Fruit fly (Drosophila melanogaster) whole organism, embryonic: ENCODE measurements around the gene fz.

Source experiments
- Awh ChIP-seq: fragments of 200-800 bp; sonication (Bioruptor generic); IDR thresholded peaks from 2 replicates; pipeline ENCODE4, ENCODE4 v1.3.6; 2022; ENCODE audit warnings: missing biosample characterization, missing genetic modification characterization
- B-H1 ChIP-seq: fragments of 200-800 bp; sonication (Bioruptor generic); IDR thresholded peaks from 3 replicates; pipeline ENCODE4 v1.3.6; 2022; ENCODE audit warnings: missing biosample characterization, missing genetic modification characterization
- CG10321 ChIP-seq: fragments of 200-800 bp; sonication (Bioruptor generic); IDR thresholded peaks from 2 replicates; pipeline ENCODE4 v1.3.6; 2022; ENCODE audit warnings: missing biosample characterization, missing genetic modification characterization
- CG10979 ChIP-seq: fragments of 200-800 bp; sonication (Bioruptor generic); optimal IDR thresholded peaks from 2 replicates; lab custom pipeline; 2018; ENCODE audit warnings: missing biosample characterization, mild to moderate bottlenecking, missing genetic modification characterization, moderate library complexity
- CG11696 ChIP-seq: fragments of 200-800 bp; sonication (Bioruptor generic); IDR thresholded peaks from 2 replicates; pipeline ENCODE4 v1.3.6; 2022; ENCODE audit warnings: missing biosample characterization, missing genetic modification characterization
- CG12236 ChIP-seq: fragments of 200-800 bp; sonication (Bioruptor generic); optimal IDR thresholded peaks from 2 replicates; lab custom pipeline; 2016; ENCODE audit warnings: missing biosample characterization, missing genetic modification characterization
- CG12942 ChIP-seq: fragments of 200-800 bp; sonication (Bioruptor generic); optimal IDR thresholded peaks from 3 replicates; lab custom pipeline; 2016; ENCODE audit warnings: missing biosample characterization, missing genetic modification characterization
- CG14441 ChIP-seq: fragments of 200-800 bp; sonication (Bioruptor generic); IDR thresholded peaks from 2 replicates; pipeline ENCODE4 v1.3.6; 2022; ENCODE audit warnings: missing biosample characterization, missing genetic modification characterization
- CG14667 ChIP-seq: fragments of 200-800 bp; sonication (Bioruptor generic); IDR thresholded peaks from 2 replicates; pipeline ENCODE4 v1.3.6; 2022; ENCODE audit warnings: missing biosample characterization, missing genetic modification characterization
- CG2129 ChIP-seq: fragments of 200-800 bp; sonication (Bioruptor generic); IDR thresholded peaks from 2 replicates; pipeline ENCODE4 v1.3.6; 2022; ENCODE audit warnings: missing biosample characterization, missing genetic modification characterization; ENCODE audit not compliant: partially characterized antibody
- CG3995 ChIP-seq: fragments of 200-800 bp; sonication (Bioruptor generic); optimal IDR thresholded peaks from 3 replicates; lab custom pipeline; 2016; ENCODE audit warnings: missing biosample characterization, missing genetic modification characterization
- CG43689 ChIP-seq: fragments of 200-800 bp; sonication (Bioruptor generic); IDR thresholded peaks from 2 replicates; pipeline ENCODE4 v1.3.6; 2022; ENCODE audit warnings: missing biosample characterization, missing genetic modification characterization
- CG4730 ChIP-seq: fragments of 200-800 bp; sonication (Bioruptor generic); IDR thresholded peaks from 2 replicates; pipeline ENCODE4 v1.3.6; 2022; ENCODE audit warnings: missing biosample characterization, missing genetic modification characterization
- CG6254 ChIP-seq: fragments of 200-800 bp; sonication (Bioruptor generic); optimal IDR thresholded peaks from 3 replicates; lab custom pipeline; 2017; ENCODE audit warnings: mild to moderate bottlenecking, missing biosample characterization, missing genetic modification reagents, missing genetic modification characterization
- CG6765 ChIP-seq: fragments of 200-800 bp; sonication (Bioruptor generic); optimal IDR thresholded peaks from 3 replicates; lab custom pipeline; 2017; ENCODE audit warnings: missing biosample characterization, mild to moderate bottlenecking, missing genetic modification characterization
- CG8290 ChIP-seq, 3 experiments: fragments of 200-800 bp; sonication (Bioruptor generic); optimal IDR thresholded peaks; 2 replicates each; lab custom pipeline; 2016 to 2019; ENCODE audit warnings: missing biosample characterization in 3 of 3, missing genetic modification characterization in 3 of 3, mild to moderate bottlenecking in 2 of 3, moderate library complexity in 1 of 3
- CG8924 ChIP-seq: fragments of 200-800 bp; optimal IDR thresholded peaks from 3 replicates; lab custom pipeline; 2019; ENCODE audit warnings: missing biosample characterization, mild to moderate bottlenecking, missing genetic modification characterization, moderate library complexity
- CHES-1-like ChIP-seq: fragments of 200-800 bp; sonication (Bioruptor generic); optimal IDR thresholded peaks from 2 replicates; lab custom pipeline; 2016; ENCODE audit warnings: missing biosample characterization, missing genetic modification characterization
- Chrac-16 ChIP-seq: fragments of 200-800 bp; sonication (Bioruptor generic); optimal IDR thresholded peaks from 3 replicates; lab custom pipeline; 2016; ENCODE audit warnings: missing biosample characterization, missing genetic modification characterization
- D19B ChIP-seq: fragments of 200-800 bp; sonication (Bioruptor generic); optimal IDR thresholded peaks from 2 replicates; lab custom pipeline; 2017; ENCODE audit warnings: missing biosample characterization, mild to moderate bottlenecking, missing genetic modification characterization
- Fer3 ChIP-seq: fragments of 200-800 bp; sonication (Bioruptor generic); optimal IDR thresholded peaks from 2 replicates; lab custom pipeline; 2018; ENCODE audit warnings: missing biosample characterization, mild to moderate bottlenecking, missing genetic modification characterization, moderate library complexity
- HLH3B ChIP-seq: fragments of 200-800 bp; sonication (Bioruptor generic); IDR thresholded peaks from 2 replicates; pipeline ENCODE4 v1.3.6; 2022; ENCODE audit warnings: missing biosample characterization, missing genetic modification characterization
- Hr39 ChIP-seq: fragments of >200 bp; optimal IDR thresholded peaks from 2 replicates; lab custom pipeline; 2017
- Mrtf ChIP-seq: fragments of 200-800 bp; sonication (Bioruptor generic); IDR thresholded peaks from 3 replicates; pipeline ENCODE4 v1.3.6; 2022; ENCODE audit warnings: missing biosample characterization, missing genetic modification characterization
- Oaz ChIP-seq: fragments of 200-800 bp; sonication (Bioruptor generic); IDR thresholded peaks from 2 replicates; pipeline ENCODE4 v1.3.6; 2022; ENCODE audit warnings: missing biosample characterization, missing genetic modification characterization
- Opbp ChIP-seq: fragments of 200-800 bp; sonication (Bioruptor generic); IDR thresholded peaks from 3 replicates; pipeline ENCODE4 v1.3.6; 2022; ENCODE audit warnings: missing biosample characterization, missing genetic modification characterization; ENCODE audit not compliant: partially characterized antibody
- Rfx ChIP-seq: fragments of 200-800 bp; sonication (Bioruptor generic); IDR thresholded peaks from 2 replicates; pipeline ENCODE4 v1.3.6; 2022; ENCODE audit warnings: missing biosample characterization, missing genetic modification characterization
- Sox102F ChIP-seq: fragments of 200-800 bp; sonication (Bioruptor generic); optimal IDR thresholded peaks from 2 replicates; lab custom pipeline; 2018; ENCODE audit warnings: missing biosample characterization, mild to moderate bottlenecking, missing genetic modification characterization, moderate library complexity
- Stat92E ChIP-seq, 3 experiments: fragments of >200 bp in 2 of 3; fragments of 200-800 bp in 1 of 3; sonication (Bioruptor generic) in 1 of 3; optimal IDR thresholded peaks; 2 replicates each; lab custom pipeline; 2017 to 2019; ENCODE audit warnings: missing biosample characterization in 3 of 3, missing genetic modification characterization in 3 of 3, mild to moderate bottlenecking in 1 of 3, moderate library complexity in 1 of 3
- Trl ChIP-seq, 3 experiments: fragments of >200 bp in 2 of 3; fragments of 200-800 bp in 1 of 3; sonication (Bioruptor generic) in 1 of 3; optimal IDR thresholded peaks; 2 replicates in 1 of 3; 3 replicates in 2 of 3; lab custom pipeline; 2016 to 2017; ENCODE audit warnings: missing biosample characterization in 1 of 3, missing genetic modification characterization in 1 of 3
- YL-1 ChIP-seq: fragments of 200-800 bp; sonication (Bioruptor generic); optimal IDR thresholded peaks from 3 replicates; lab custom pipeline; 2017; ENCODE audit warnings: missing biosample characterization, mild to moderate bottlenecking, missing genetic modification characterization
- ash1 ChIP-seq: fragments of 200-800 bp; sonication (Bioruptor generic); optimal IDR thresholded peaks from 2 replicates; lab custom pipeline; 2018; ENCODE audit warnings: missing biosample characterization, mild to moderate bottlenecking, missing genetic modification characterization
- chm ChIP-seq: fragments of 200-800 bp; sonication (Bioruptor generic); IDR thresholded peaks from 2 replicates; pipeline ENCODE4 v1.3.6; 2022; ENCODE audit warnings: missing biosample characterization, missing genetic modification characterization
- dmrt11E ChIP-seq: fragments of 200-800 bp; sonication (Bioruptor generic); optimal IDR thresholded peaks from 3 replicates; lab custom pipeline; 2018; ENCODE audit warnings: missing biosample characterization, mild to moderate bottlenecking, missing genetic modification characterization, moderate library complexity
- eyg ChIP-seq: fragments of 200-800 bp; sonication (Bioruptor generic); optimal IDR thresholded peaks from 3 replicates; lab custom pipeline; 2016; ENCODE audit warnings: missing biosample characterization, missing genetic modification characterization
- fd3F ChIP-seq: fragments of 200-800 bp; sonication (Bioruptor generic); optimal IDR thresholded peaks from 2 replicates; lab custom pipeline; 2018; ENCODE audit warnings: missing biosample characterization, mild to moderate bottlenecking, missing genetic modification characterization, moderate library complexity
- gfzf ChIP-seq: fragments of 200-800 bp; sonication (Bioruptor generic); optimal IDR thresholded peaks from 2 replicates; lab custom pipeline; 2016; ENCODE audit warnings: missing biosample characterization, mild to moderate bottlenecking, missing genetic modification characterization, moderate library complexity
- gsb ChIP-seq: fragments of 200-800 bp; sonication (Bioruptor generic); IDR thresholded peaks from 2 replicates; pipeline ENCODE4 v1.3.6; 2022; ENCODE audit warnings: missing biosample characterization, missing genetic modification characterization
- hkb ChIP-seq, 2 experiments: fragments of 200-800 bp in 1 of 2; fragments of >200 bp in 1 of 2; sonication (Bioruptor generic) in 1 of 2; IDR thresholded peaks in 1 of 2; optimal IDR thresholded peaks in 1 of 2; 2 replicates each; pipeline versions ENCODE4 v1.3.6 to Lab custom; 2017 to 2022; ENCODE audit warnings: missing biosample characterization in 1 of 2, missing genetic modification characterization in 1 of 2
- onecut ChIP-seq: fragments of 200-800 bp; sonication (Bioruptor generic); IDR thresholded peaks from 2 replicates; pipeline ENCODE4 v1.3.6; 2022; ENCODE audit warnings: missing biosample characterization, missing genetic modification characterization
- run ChIP-seq: fragments of 200-800 bp; sonication (Bioruptor generic); optimal IDR thresholded peaks from 3 replicates; lab custom pipeline; 2018; ENCODE audit warnings: missing biosample characterization, mild to moderate bottlenecking, missing genetic modification characterization
- sug ChIP-seq: fragments of 200-800 bp; optimal IDR thresholded peaks from 2 replicates; lab custom pipeline; 2019; ENCODE audit warnings: missing biosample characterization, mild to moderate bottlenecking, missing genetic modification characterization, moderate library complexity
- tin ChIP-seq: fragments of 200-800 bp; sonication (Bioruptor generic); optimal IDR thresholded peaks from 3 replicates; lab custom pipeline; 2016; ENCODE audit warnings: missing biosample characterization, missing genetic modification characterization
- tll ChIP-seq, 2 experiments: fragments of 200-800 bp in 1 of 2; fragments of >200 bp in 1 of 2; sonication (Bioruptor generic) in 1 of 2; optimal IDR thresholded peaks; 2 replicates each; lab custom pipeline; 2017 to 2019; ENCODE audit warnings: missing biosample characterization in 2 of 2, missing genetic modification characterization in 2 of 2, mild to moderate bottlenecking in 1 of 2, moderate library complexity in 1 of 2
- unc-4 ChIP-seq: fragments of 200-800 bp; sonication (Bioruptor generic); IDR thresholded peaks from 2 replicates; pipeline ENCODE4 v1.3.6; 2022; ENCODE audit warnings: missing biosample characterization, missing genetic modification characterization; ENCODE audit not compliant: partially characterized antibody
- wdn ChIP-seq: fragments of 200-800 bp; sonication (Bioruptor generic); IDR thresholded peaks from 2 replicates; pipeline ENCODE4 v1.3.6; 2022; ENCODE audit warnings: missing biosample characterization, missing genetic modification characterization

Gene fz

DNA sequence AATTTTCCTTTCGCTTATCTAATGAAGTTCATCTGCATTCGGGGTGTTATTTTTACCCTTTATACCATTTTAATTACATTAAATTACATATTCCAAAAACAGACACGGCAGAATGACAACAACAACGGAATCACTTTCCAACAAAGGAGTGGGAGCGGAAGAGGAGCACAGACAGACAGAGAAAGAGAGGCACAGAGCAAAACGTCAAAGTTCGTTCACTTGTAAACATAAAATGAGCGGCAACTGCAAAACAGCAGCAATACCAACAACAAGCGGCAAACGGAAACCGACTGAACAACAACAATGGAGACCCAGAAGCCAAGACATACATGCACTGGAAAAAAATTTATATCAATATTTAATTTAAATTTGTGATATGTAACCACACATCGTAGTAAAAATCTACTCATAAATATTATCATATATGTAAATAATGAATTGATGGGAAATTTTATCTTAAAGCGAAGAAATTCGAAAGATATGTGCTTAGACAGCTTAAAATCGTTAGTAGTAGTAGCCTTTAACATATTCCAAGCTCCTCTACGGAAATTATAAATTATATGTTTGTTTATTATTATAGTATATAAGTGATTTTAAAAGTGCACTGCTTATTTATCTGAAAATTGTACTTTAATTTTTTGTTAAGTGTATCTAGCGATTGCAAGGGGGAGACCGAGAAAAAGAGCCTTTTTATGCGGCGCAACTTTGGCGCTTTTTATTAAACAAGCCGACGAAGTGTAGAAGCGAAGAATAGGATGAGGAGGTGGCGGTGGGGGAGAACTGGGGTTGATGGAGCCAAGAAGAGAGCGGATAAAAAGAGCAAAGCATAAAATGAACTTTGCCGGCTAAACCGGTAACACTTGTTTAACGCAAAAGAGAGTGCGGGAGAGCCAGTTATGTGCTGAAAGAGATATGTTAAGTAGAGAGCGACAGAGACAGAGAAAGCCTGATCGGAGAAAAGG is 1.8 kb upstream of the fz start (continued):
- TF ChIP-seq CG14441 (GFP tag; lab: Robert Waterston, UW) (peak; percentile 64), B-H1 (peak; percentile 37; the same call in 1 of the 3 replicates), CG3995 (GFP tag; lab: Kevin White, UChicago) (no peak), Hr39 (lab: Kevin White, UChicago) (no peak), run (tag; lab: Kevin White, UChicago) (peak; percentile 87), eyg (GFP tag; lab: Kevin White, UChicago) (no peak), CG43689 (GFP tag; lab: Robert Waterston, UW) (0 out of 2 replicates have a peak, but pooled peaks have one; percentile 9), Oaz (GFP tag; lab: Robert Waterston, UW) (0 out of 2 replicates have a peak, but pooled peaks have one; percentile 16), CG12942 (GFP tag; lab: Kevin White, UChicago) (peak; percentile 83), CG8924 (peak; percentile 96), CG6765 (GFP tag; lab: Kevin White, UChicago) (peak; percentile 54), hkb (optimal IDR thresholded peaks at IDR 0.05; lab: Kevin White, UChicago) (no peak), hkb (GFP tag; IDR thresholded peaks at IDR 0.05; lab: Robert Waterston, UW) (peak; percentile 82), CG10979 (peak; percentile 75), ash1 (GFP tag; lab: Kevin White, UChicago) (no peak), Sox102F (peak; percentile 94), CG14667 (GFP tag; lab: Robert Waterston, UW) (peak; percentile 71), chm (GFP tag; lab: Robert Waterston, UW) (peak; percentile 53; the same call in 1 of the 2 replicates), D19B (peak; percentile 59), CHES-1-like (no peak), CG8290 (GFP tag; optimal IDR thresholded peaks at IDR 0.05; lab: Kevin White, UChicago) (peak; percentile 77), CG8290 (tag; optimal IDR thresholded peaks at IDR 0.05; lab: Kevin White, UChicago) (peak in 1 of 2 experiments; percentile 13), sug (tag; lab: Kevin White, UChicago) (peak; percentile 76), gsb (GFP tag; lab: Robert Waterston, UW) (no peak; the same call in 1 of the 2 replicates), Awh (GFP tag; lab: Robert Waterston, UW) (peak; percentile 34; the same call in 1 of the 2 replicates), onecut (GFP tag; lab: Robert Waterston, UW) (peak; percentile 61), Fer3 (tag; lab: Kevin White, UChicago) (no peak), Mrtf (peak; percentile 76; the same call in 1 of the 3 replicates), wdn (GFP tag; lab: Robert Waterston, UW) (peak; percentile 53; the same call in 1 of the 2 replicates), Chrac-16 (GFP tag; lab: Kevin White, UChicago) (peak; percentile 85), CG10321 (GFP tag; lab: Robert Waterston, UW) (no peak; the same call in 1 of the 2 replicates), Trl (optimal IDR thresholded peaks at IDR 0.05; lab: Kevin White, UChicago) (peak; percentile 83 to 86), Trl (GFP tag; optimal IDR thresholded peaks at IDR 0.05; lab: Kevin White, UChicago) (no peak), tin (peak; percentile 58), unc-4 (GFP tag; lab: Robert Waterston, UW) (no peak), CG12236 (GFP tag; lab: Kevin White, UChicago) (no peak), HLH3B (GFP tag; lab: Robert Waterston, UW) (peak; percentile 68), CG4730 (GFP tag; lab: Robert Waterston, UW) (peak; percentile 53; the same call in 1 of the 2 replicates), tll (GFP tag; optimal IDR thresholded peaks at IDR 0.05; lab: Kevin White, UChicago) (peak in 1 of 2 experiments; percentile 37), CG11696 (no peak), Opbp (GFP tag; lab: Robert Waterston, UW) (no peak), YL-1 (GFP tag; lab: Kevin White, UChicago) (peak; percentile 59), CG6254 (GFP tag; lab: Kevin White, UChicago) (peak; percentile 81), Rfx (peak; percentile 74), CG2129 (GFP tag; lab: Robert Waterston, UW) (no peak), dmrt11E (tag; lab: Kevin White, UChicago) (peak; percentile 97), gfzf (GFP tag; lab: Kevin White, UChicago) (no peak), Stat92E (GFP tag; optimal IDR thresholded peaks at IDR 0.05; lab: Kevin White, UChicago) (no peak), fd3F (GFP tag; lab: Kevin White, UChicago) (peak; percentile 82)
